Worm (Caenorhabditis elegans) whole organism, L1 larva: ENCODE data around the gene srr-3.

Source experiments
- aha-1 ChIP-seq: fragments of 150-350 bp; optimal IDR thresholded peaks from 2 replicates; lab custom pipeline; 2014; ENCODE audit warnings: missing biosample characterization, missing genetic modification characterization
- ama-1 ChIP-seq: fragments of 150-350 bp; optimal IDR thresholded peaks from 2 replicates; lab custom pipeline; 2014
- hlh-17 ChIP-seq: fragments of 200-800 bp; sonication (Bioruptor generic); optimal IDR thresholded peaks from 2 replicates; lab custom pipeline; 2018; ENCODE audit warnings: missing genetic modification characterization, mild to moderate bottlenecking, missing compliant biosample characterization, moderate library complexity, borderline replicate concordance
- isw-1 ChIP-seq: fragments of 200-800 bp; sonication (Bioruptor generic); IDR thresholded peaks from 2 replicates; pipeline ENCODE4 v1.3.6; 2022; ENCODE audit warnings: missing genetic modification characterization, missing compliant biosample characterization
- mep-1 ChIP-seq: fragments of 150-350 bp; optimal IDR thresholded peaks from 2 replicates; lab custom pipeline; 2014; ENCODE audit warnings: missing biosample characterization, missing genetic modification characterization
- nhr-237 ChIP-seq: fragments of 150-350 bp; optimal IDR thresholded peaks from 2 replicates; lab custom pipeline; 2014; ENCODE audit warnings: missing biosample characterization, missing genetic modification characterization

DNA sequence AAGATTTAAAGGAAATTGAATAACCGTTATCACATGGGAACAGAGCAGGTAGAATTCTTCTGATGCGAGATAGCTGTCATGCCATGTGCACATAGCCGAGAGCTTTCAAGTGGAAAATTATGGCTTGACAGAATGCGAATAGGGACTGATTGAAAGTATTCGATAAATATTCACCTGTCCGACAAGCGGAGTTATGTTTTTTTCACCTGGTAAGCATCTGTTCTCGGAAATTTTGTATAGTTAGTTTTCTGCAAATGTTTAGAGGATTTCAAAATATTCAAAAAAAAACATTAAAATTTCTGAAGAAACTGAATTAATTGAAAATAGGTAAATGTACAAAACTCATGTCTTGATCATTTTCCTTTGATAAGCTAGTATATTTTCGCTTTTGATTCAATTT, 11.1 kb downstream of the srr-3 start, which contains the start of gene srh-136:
- TF ChIP-seq isw-1 (GFP tag; lab: Robert Waterston, UW): no peak
- no peak for TF ChIP-seq nhr-237 (tag; lab: Kevin White, UChicago)
- TF ChIP-seq aha-1 (tag; lab: Kevin White, UChicago): no peak
- TF ChIP-seq mep-1 (tag; lab: Kevin White, UChicago): no peak
- TF ChIP-seq hlh-17 (GFP tag; lab: Kevin White, UChicago): no peak
- TF ChIP-seq ama-1 (lab: Kevin White, UChicago): no peak
